Worm (Caenorhabditis elegans) whole organism, midembryonic: ENCODE results near the gene W04G3.5.

Experiments used
- T22C8.4 ChIP-seq: fragments of 200-800 bp; sonication (Bioruptor generic); IDR thresholded peaks from 2 replicates; pipeline ENCODE4 v1.3.6; 2022; ENCODE audit warnings: missing genetic modification characterization, missing compliant biosample characterization
- flt-1 ChIP-seq: fragments of 200-800 bp; sonication (Bioruptor generic); IDR thresholded peaks from 2 replicates; pipeline ENCODE4 v1.3.6; 2022; ENCODE audit warnings: missing genetic modification characterization, missing compliant biosample characterization
- tab-1 ChIP-seq: fragments of 200-800 bp; sonication (Bioruptor generic); IDR thresholded peaks from 2 replicates; pipeline ENCODE4 v1.3.6; 2022; ENCODE audit warnings: missing genetic modification characterization, missing compliant biosample characterization

- TF ChIP-seq flt-1 (GFP tag; lab: Robert Waterston, UW) (no peak), T22C8.4 (no peak), tab-1 (GFP tag; lab: Robert Waterston, UW) (no peak)
Observed at ce11 chrX:11080170-11080728, 6.8 kb downstream of the W04G3.5 start, which contains the start of gene sulp-7.
